Fruit fly (Drosophila melanogaster): ENCODE data around the gene nudC.

- no peak for TF ChIP-seq usp (GFP tag; optimal IDR thresholded peaks at IDR 0.05)
- TF ChIP-seq Dll (optimal IDR thresholded peaks at IDR 0.05): no peak
- no peak for TF ChIP-seq pan (optimal IDR thresholded peaks at IDR 0.05)
- TF ChIP-seq CG8478 (optimal IDR thresholded peaks at IDR 0.05): no peak
- no peak for TF ChIP-seq psq (optimal IDR thresholded peaks at IDR 0.05)
- no peak for TF ChIP-seq EcR (GFP tag; optimal IDR thresholded peaks at IDR 0.05)
Measured at dm6 chr3L:16818063-16818462, 13.3 kb downstream of the nudC start.

All from whole organism.